Worm (Caenorhabditis elegans): Measurements from ENCODE around the gene egl-4.

The egl-4 gene

ce11 chrIV:1816238-1816637 lies 31.6 kb upstream of the egl-4 start:
- TF ChIP-seq unc-62 (GFP tag; optimal IDR thresholded peaks at IDR 0.05) (no peak), nhr-12 (tag; optimal IDR thresholded peaks at IDR 0.05) (no peak), ztf-11 (tag; optimal IDR thresholded peaks at IDR 0.05) (no peak), ces-1 (GFP tag; optimal IDR thresholded peaks at IDR 0.05) (peak; percentile 79)

ce11 chrIV:1818467-1819076 lies 29.3 kb upstream of the egl-4 start:
- TF ChIP-seq sem-2 (GFP tag; optimal IDR thresholded peaks at IDR 0.05): no peak
- no peak for TF ChIP-seq ztf-11 (tag; optimal IDR thresholded peaks at IDR 0.05)
- TF ChIP-seq mab-5 (tag; optimal IDR thresholded peaks at IDR 0.05): no peak
- no peak for TF ChIP-seq nhr-28 (tag; optimal IDR thresholded peaks at IDR 0.05)
- no peak for TF ChIP-seq blmp-1 (tag; optimal IDR thresholded peaks at IDR 0.05)
- no peak for TF ChIP-seq bed-3 (GFP tag; optimal IDR thresholded peaks at IDR 0.05)
- no peak for TF ChIP-seq nhr-237 (tag; optimal IDR thresholded peaks at IDR 0.05)
- TF ChIP-seq elt-1 (tag; optimal IDR thresholded peaks at IDR 0.05; ENCODE audit: borderline replicate concordance, insufficient read depth): no peak
- TF ChIP-seq mep-1 (tag; optimal IDR thresholded peaks at IDR 0.05): no peak
- no peak for TF ChIP-seq zip-8 (tag; optimal IDR thresholded peaks at IDR 0.05)
- TF ChIP-seq cnd-1 (tag; optimal IDR thresholded peaks at IDR 0.05): no peak
- TF ChIP-seq ces-1 (GFP tag; optimal IDR thresholded peaks at IDR 0.05): no peak

ce11 chrIV:1820153-1820552 lies 27.7 kb upstream of the egl-4 start, which contains the start of gene col-109:
Gene col-109 (minus strand): TSS chrIV:1820253.
- TF ChIP-seq elt-3 (tag; optimal IDR thresholded peaks at IDR 0.05) (no peak), snpc-4 (tag; optimal IDR thresholded peaks at IDR 0.05) (no peak), zip-8 (tag; optimal IDR thresholded peaks at IDR 0.05) (no peak)

ce11 chrIV:1821550-1821949 lies 26.3 kb upstream of the egl-4 start, which contains the start of gene Y38C1BA.4:
Gene Y38C1BA.4 (plus strand): TSS chrIV:1821850.
- no peak for TF ChIP-seq drap-1 (GFP tag; optimal IDR thresholded peaks at IDR 0.05)

ce11 chrIV:1824065-1824531 lies 23.8 kb upstream of the egl-4 start, which contains the start of gene cmk-1:
Gene cmk-1 (plus strand): TSS chrIV:1824481.
- TF ChIP-seq bed-3 (GFP tag; optimal IDR thresholded peaks at IDR 0.05): no peak
- no peak for TF ChIP-seq ham-2 (GFP tag; optimal IDR thresholded peaks at IDR 0.05)
- TF ChIP-seq mab-5 (tag; optimal IDR thresholded peaks at IDR 0.05): no peak
- no peak for TF ChIP-seq snpc-4 (tag; optimal IDR thresholded peaks at IDR 0.05)
- no peak for TF ChIP-seq cnd-1 (tag; optimal IDR thresholded peaks at IDR 0.05)
- TF ChIP-seq ztf-11 (tag; optimal IDR thresholded peaks at IDR 0.05): no peak
- no peak for TF ChIP-seq ceh-83 (GFP tag; optimal IDR thresholded peaks at IDR 0.05)
- peak; percentile 94 for TF ChIP-seq ces-1 (GFP tag; optimal IDR thresholded peaks at IDR 0.05)
- no peak for TF ChIP-seq nhr-12 (tag; optimal IDR thresholded peaks at IDR 0.05)
- peak; percentile 67 for TF ChIP-seq mls-2 (tag; optimal IDR thresholded peaks at IDR 0.05)
- TF ChIP-seq tbx-8 (GFP tag; optimal IDR thresholded peaks at IDR 0.05): no peak
- TF ChIP-seq pha-4 (tag; optimal IDR thresholded peaks at IDR 0.05): no peak
- peak; percentile 85 for TF ChIP-seq unc-120 (tag; optimal IDR thresholded peaks at IDR 0.05; ENCODE audit: poor library complexity, severe bottlenecking)
- no peak for TF ChIP-seq ceh-39 (tag; optimal IDR thresholded peaks at IDR 0.05)
- TF ChIP-seq unc-39 (tag; optimal IDR thresholded peaks at IDR 0.05): no peak
- TF ChIP-seq sptf-1 (tag; optimal IDR thresholded peaks at IDR 0.05): peak; percentile 3
- TF ChIP-seq elt-3 (tag; optimal IDR thresholded peaks at IDR 0.05): no peak
- peak; percentile 52 for TF ChIP-seq mep-1 (tag; optimal IDR thresholded peaks at IDR 0.05)
- TF ChIP-seq lin-32 (GFP tag; optimal IDR thresholded peaks at IDR 0.05): no peak
- no peak for TF ChIP-seq nhr-76 (tag; optimal IDR thresholded peaks at IDR 0.05)
- TF ChIP-seq lin-13 (tag; optimal IDR thresholded peaks at IDR 0.05): no peak
- no peak for TF ChIP-seq zip-8 (tag; optimal IDR thresholded peaks at IDR 0.05)
- peak; percentile 65 for TF ChIP-seq hlh-1 (tag; optimal IDR thresholded peaks at IDR 0.05)
- TF ChIP-seq unc-62 (GFP tag; optimal IDR thresholded peaks at IDR 0.05): peak; percentile 82
- TF ChIP-seq flh-1 (GFP tag; optimal IDR thresholded peaks at IDR 0.05): no peak
- no peak for TF ChIP-seq sem-2 (GFP tag; optimal IDR thresholded peaks at IDR 0.05)
- peak; percentile 28 for TF ChIP-seq M03D4.4 (tag; optimal IDR thresholded peaks at IDR 0.05)
- TF ChIP-seq blmp-1 (tag; optimal IDR thresholded peaks at IDR 0.05): no peak
- TF ChIP-seq drap-1 (GFP tag; optimal IDR thresholded peaks at IDR 0.05): peak; percentile 64
- no peak for TF ChIP-seq nhr-28 (tag; optimal IDR thresholded peaks at IDR 0.05)
- no peak for TF ChIP-seq lsy-2 (tag; optimal IDR thresholded peaks at IDR 0.05)
- TF ChIP-seq ceh-43 (GFP tag; optimal IDR thresholded peaks at IDR 0.05): no peak
- TF ChIP-seq nhr-2 (tag; optimal IDR thresholded peaks at IDR 0.05): no peak
- TF ChIP-seq nhr-237 (tag; optimal IDR thresholded peaks at IDR 0.05): no peak

Data from whole organism, mixed stage, embryonic.